Worm (Caenorhabditis elegans): ENCODE measurements around the gene htz-1.

ce11 chrIV:4451576-4451975, 5.6 kb downstream of the htz-1 start, which contains the start of gene R08C7.1:
- no peak for TF ChIP-seq med-1 (GFP tag; optimal IDR thresholded peaks at IDR 0.05; ENCODE audit: insufficient read depth)
- no peak for TF ChIP-seq tab-1 (GFP tag; IDR thresholded peaks at IDR 0.05)
